Worm (Caenorhabditis elegans) whole organism, young adult: ENCODE data around the gene amx-1.

ENCODE experiments used
- B0019.2 ChIP-seq: fragments of 200-800 bp; sonication (Bioruptor generic); conservative IDR thresholded peaks from 2 replicates; pipeline ENCODE4 v1.3.6; 2022; ENCODE audit warnings: missing genetic modification reagents, missing genetic modification characterization, missing compliant biosample characterization
- B0035.1 ChIP-seq: sonication (generic microtip); optimal IDR thresholded peaks from 2 replicates; lab custom pipeline; 2016; ENCODE audit warnings: missing genetic modification characterization, mild to moderate bottlenecking, missing compliant biosample characterization, missing genotype, missing genetic modification reagents
- F10E7.11 ChIP-seq: sonication (generic microtip); optimal IDR thresholded peaks from 2 replicates; lab custom pipeline; 2017; ENCODE audit warnings: mild to moderate bottlenecking, missing genetic modification characterization, moderate library complexity, missing compliant biosample characterization
- F33H1.4 ChIP-seq: fragments of 200-800 bp; sonication (Bioruptor generic); IDR thresholded peaks from 2 replicates; pipeline ENCODE4 v1.3.6; 2022; ENCODE audit warnings: missing genetic modification reagents, missing genetic modification characterization, missing compliant biosample characterization
- F49E8.2 ChIP-seq: sonication (generic microtip); optimal IDR thresholded peaks from 3 replicates; lab custom pipeline; 2017; ENCODE audit warnings: missing genetic modification characterization, mild to moderate bottlenecking, missing compliant biosample characterization, antibody characterized with exemption, moderate library complexity; ENCODE audit not compliant: insufficient read depth
- K11D2.4 ChIP-seq: fragments of 200-800 bp; sonication (Bioruptor generic); IDR thresholded peaks from 2 replicates; pipeline ENCODE4 v1.3.6; 2022; ENCODE audit warnings: missing genetic modification reagents, missing genetic modification characterization, missing compliant biosample characterization
- Y53F4B.3 ChIP-seq: fragments of 200-800 bp; sonication (Bioruptor generic); IDR thresholded peaks from 2 replicates; pipeline ENCODE4 v1.3.6; 2022; ENCODE audit warnings: missing genetic modification reagents, missing genetic modification characterization, missing compliant biosample characterization
- Y67H2A.10 ChIP-seq: fragments of 200-800 bp; sonication (Bioruptor generic); conservative IDR thresholded peaks from 2 replicates; pipeline ENCODE4 v1.3.6; 2022; ENCODE audit warnings: missing genetic modification reagents, missing genetic modification characterization, missing compliant biosample characterization
- Y95B8A.8 ChIP-seq: fragments of 200-800 bp; sonication (Bioruptor generic); IDR thresholded peaks from 2 replicates; pipeline ENCODE4 v1.3.6; 2022; ENCODE audit warnings: missing genetic modification reagents, missing genetic modification characterization, missing compliant biosample characterization
- ZK185.1 ChIP-seq: sonication (generic microtip); optimal IDR thresholded peaks from 2 replicates; lab custom pipeline; 2016; ENCODE audit warnings: mild to moderate bottlenecking, missing genetic modification characterization, missing compliant biosample characterization; ENCODE audit not compliant: poor library complexity, severe bottlenecking
- akir-1 ChIP-seq: fragments of 200-800 bp; sonication (Bioruptor generic); optimal IDR thresholded peaks from 2 replicates; lab custom pipeline; 2018; ENCODE audit warnings: mild to moderate bottlenecking, missing genetic modification characterization, moderate library complexity, missing compliant biosample characterization
- aptf-3 ChIP-seq: fragments of 200-800 bp; sonication (Bioruptor generic); IDR thresholded peaks from 2 replicates; pipeline ENCODE4 v1.3.6; 2022; ENCODE audit warnings: missing genetic modification characterization, missing compliant biosample characterization
- athp-1 ChIP-seq: sonication (generic microtip); optimal IDR thresholded peaks from 2 replicates; lab custom pipeline; 2017; ENCODE audit warnings: mild to moderate bottlenecking, missing genetic modification characterization, missing compliant biosample characterization
- bed-1 ChIP-seq: fragments of 200-800 bp; sonication (Bioruptor generic); IDR thresholded peaks from 2 replicates; pipeline ENCODE4 v1.3.6; 2022; ENCODE audit warnings: missing genetic modification reagents, missing genetic modification characterization, missing compliant biosample characterization
- cebp-2 ChIP-seq: fragments of 200-800 bp; sonication (Bioruptor generic); IDR thresholded peaks from 2 replicates; pipeline ENCODE4 v1.3.6; 2022; ENCODE audit warnings: missing genetic modification characterization, missing compliant biosample characterization
- ceh-100 ChIP-seq: fragments of 200-800 bp; sonication (Bioruptor generic); IDR thresholded peaks from 2 replicates; pipeline ENCODE4 v1.3.6; 2022; ENCODE audit warnings: missing genetic modification reagents, missing genetic modification characterization, missing compliant biosample characterization
- ceh-40 ChIP-seq: fragments of 200-800 bp; sonication (Bioruptor generic); IDR thresholded peaks from 2 replicates; pipeline ENCODE4 v1.3.6; 2022; ENCODE audit warnings: missing genetic modification characterization, missing compliant biosample characterization
- ceh-79 ChIP-seq: sonication (generic microtip); optimal IDR thresholded peaks from 2 replicates; lab custom pipeline; 2017; ENCODE audit warnings: mild to moderate bottlenecking, missing genetic modification characterization, missing compliant biosample characterization
- die-1 ChIP-seq: sonication (generic microtip); optimal IDR thresholded peaks from 2 replicates; lab custom pipeline; 2016; ENCODE audit warnings: missing genotype, mild to moderate bottlenecking, missing genetic modification characterization, missing compliant biosample characterization
- dox-1 ChIP-seq: fragments of 200-800 bp; sonication (Bioruptor generic); IDR thresholded peaks from 2 replicates; pipeline ENCODE4 v1.3.6; 2022; ENCODE audit warnings: missing genetic modification reagents, missing genetic modification characterization, missing compliant biosample characterization
- egl-44 ChIP-seq: fragments of 200-800 bp; sonication (Bioruptor generic); IDR thresholded peaks from 2 replicates; pipeline ENCODE4 v1.3.6; 2022; ENCODE audit warnings: missing genetic modification reagents, missing genetic modification characterization, missing compliant biosample characterization
- egrh-3 ChIP-seq: fragments of 200-800 bp; sonication (Bioruptor generic); IDR thresholded peaks from 2 replicates; pipeline ENCODE4 v1.3.6; 2022; ENCODE audit warnings: missing genetic modification reagents, missing genetic modification characterization, missing compliant biosample characterization
- fkh-3 ChIP-seq: sonication (generic microtip); optimal IDR thresholded peaks from 2 replicates; lab custom pipeline; 2016; ENCODE audit warnings: mild to moderate bottlenecking, missing genetic modification characterization, missing compliant biosample characterization
- him-1 ChIP-seq: sonication (generic microtip); optimal IDR thresholded peaks from 2 replicates; lab custom pipeline; 2016; ENCODE audit warnings: missing genotype, missing genetic modification reagents, missing genetic modification characterization, missing compliant biosample characterization
- hmg-1.2 ChIP-seq: fragments of 200-800 bp; sonication (Bioruptor generic); IDR thresholded peaks from 2 replicates; pipeline ENCODE4 v1.3.6; 2022; ENCODE audit warnings: missing genetic modification reagents, missing genetic modification characterization, missing compliant biosample characterization
- hmg-20 ChIP-seq: fragments of 200-800 bp; sonication (Bioruptor generic); IDR thresholded peaks from 2 replicates; pipeline ENCODE4 v1.3.6; 2022; ENCODE audit warnings: missing genetic modification reagents, missing genetic modification characterization, missing compliant biosample characterization
- lag-1 ChIP-seq: fragments of 200-800 bp; sonication (Bioruptor generic); IDR thresholded peaks from 2 replicates; pipeline ENCODE4 v1.3.6; 2022; ENCODE audit warnings: missing genetic modification reagents, missing genetic modification characterization, missing compliant biosample characterization
- lin-26 ChIP-seq: fragments of 200-800 bp; sonication (Bioruptor generic); IDR thresholded peaks from 2 replicates; pipeline ENCODE4 v1.3.6; 2022; ENCODE audit warnings: missing genetic modification reagents, missing genetic modification characterization, missing compliant biosample characterization
- lsl-1 ChIP-seq: fragments of 200-800 bp; sonication (Bioruptor generic); optimal IDR thresholded peaks from 2 replicates; lab custom pipeline; 2018; ENCODE audit warnings: mild to moderate bottlenecking, missing genetic modification characterization, moderate library complexity, missing compliant biosample characterization
- madf-6 ChIP-seq: fragments of 200-800 bp; sonication (Bioruptor generic); IDR thresholded peaks from 2 replicates; pipeline ENCODE4 v1.3.6; 2022; ENCODE audit warnings: missing genetic modification reagents, missing genetic modification characterization, missing compliant biosample characterization
- madf-8 ChIP-seq: fragments of 200-800 bp; sonication (Bioruptor generic); conservative IDR thresholded peaks from 2 replicates; pipeline ENCODE4 v1.3.6; 2022; ENCODE audit warnings: missing genetic modification reagents, missing genetic modification characterization, missing compliant biosample characterization
- mxl-1 ChIP-seq: sonication (generic microtip); optimal IDR thresholded peaks from 2 replicates; lab custom pipeline; 2016; ENCODE audit warnings: missing genetic modification characterization, missing compliant biosample characterization
- nfya-2 ChIP-seq: fragments of 200-800 bp; sonication (Bioruptor generic); IDR thresholded peaks from 2 replicates; pipeline ENCODE4 v1.3.6; 2022; ENCODE audit warnings: missing genetic modification reagents, missing genetic modification characterization, missing compliant biosample characterization
- nfyb-1 ChIP-seq: fragments of 200-800 bp; sonication (Bioruptor generic); IDR thresholded peaks from 2 replicates; pipeline ENCODE4 v1.3.6; 2022; ENCODE audit warnings: missing genetic modification reagents, missing genetic modification characterization, missing compliant biosample characterization
- pbrm-1 ChIP-seq: fragments of 200-800 bp; sonication (Bioruptor generic); IDR thresholded peaks from 2 replicates; pipeline ENCODE4 v1.3.6; 2022; ENCODE audit warnings: missing genetic modification reagents, missing genetic modification characterization, missing compliant biosample characterization
- rcor-1 ChIP-seq: fragments of 200-800 bp; sonication (Bioruptor generic); IDR thresholded peaks from 2 replicates; pipeline ENCODE4 v1.3.6; 2022; ENCODE audit warnings: missing genetic modification reagents, missing genetic modification characterization, missing compliant biosample characterization
- repo-1 ChIP-seq: sonication (generic microtip); optimal IDR thresholded peaks from 2 replicates; lab custom pipeline; 2017; ENCODE audit warnings: mild to moderate bottlenecking, missing genetic modification characterization, missing compliant biosample characterization
- snpc-1.1 ChIP-seq: sonication (generic microtip); optimal IDR thresholded peaks from 2 replicates; lab custom pipeline; 2017; ENCODE audit warnings: missing genetic modification characterization, mild to moderate bottlenecking, missing compliant biosample characterization, antibody characterized with exemption, moderate library complexity, missing genotype, missing genetic modification reagents; ENCODE audit not compliant: insufficient read depth
- sptf-2 ChIP-seq: fragments of 200-800 bp; sonication (Bioruptor generic); optimal IDR thresholded peaks from 2 replicates; lab custom pipeline; 2018; ENCODE audit warnings: mild to moderate bottlenecking, missing genetic modification characterization, missing compliant biosample characterization
- tbx-9 ChIP-seq: sonication (generic microtip); optimal IDR thresholded peaks from 2 replicates; lab custom pipeline; 2016; ENCODE audit warnings: borderline replicate concordance, missing genetic modification characterization, inconsistent platforms, missing compliant biosample characterization
- ztf-22 ChIP-seq: fragments of 200-800 bp; sonication (Bioruptor generic); optimal IDR thresholded peaks from 2 replicates; lab custom pipeline; 2018; ENCODE audit warnings: mild to moderate bottlenecking, missing genetic modification characterization, moderate library complexity, missing compliant biosample characterization
- ztf-6 ChIP-seq: fragments of 200-800 bp; sonication (Bioruptor generic); IDR thresholded peaks from 2 replicates; pipeline ENCODE4 v1.3.6; 2022; ENCODE audit warnings: missing genetic modification reagents, missing genetic modification characterization, missing compliant biosample characterization

The amx-1 gene

DNA sequence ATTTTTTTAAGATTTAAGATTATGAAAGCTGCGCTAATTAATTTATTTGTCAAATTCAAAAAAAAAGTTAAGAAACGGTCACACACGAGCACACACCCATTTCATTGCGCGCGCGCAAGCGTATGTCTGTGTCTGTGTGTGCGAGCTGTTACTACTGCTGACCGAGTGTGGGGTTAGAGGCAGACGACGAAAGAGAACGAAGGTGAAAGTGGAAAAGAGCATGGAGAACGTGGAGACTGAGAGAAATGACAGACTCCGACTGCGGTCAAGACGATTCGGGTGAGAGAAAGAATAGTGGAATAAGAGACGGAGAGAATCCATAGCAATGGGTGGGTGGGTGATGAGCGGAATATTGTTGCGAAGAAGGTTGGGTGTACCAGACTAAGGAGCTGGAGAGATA is 2.1 kb upstream of the amx-1 start (continued):
- TF ChIP-seq rcor-1 (GFP tag; lab: Robert Waterston, UW) (peak; percentile 48), madf-6 (GFP tag; lab: Robert Waterston, UW) (0 out of 2 replicates have a peak, but pooled peaks have one; percentile 16)
- TF ChIP-seq, all 124 proteins: peak for 20

DNA sequence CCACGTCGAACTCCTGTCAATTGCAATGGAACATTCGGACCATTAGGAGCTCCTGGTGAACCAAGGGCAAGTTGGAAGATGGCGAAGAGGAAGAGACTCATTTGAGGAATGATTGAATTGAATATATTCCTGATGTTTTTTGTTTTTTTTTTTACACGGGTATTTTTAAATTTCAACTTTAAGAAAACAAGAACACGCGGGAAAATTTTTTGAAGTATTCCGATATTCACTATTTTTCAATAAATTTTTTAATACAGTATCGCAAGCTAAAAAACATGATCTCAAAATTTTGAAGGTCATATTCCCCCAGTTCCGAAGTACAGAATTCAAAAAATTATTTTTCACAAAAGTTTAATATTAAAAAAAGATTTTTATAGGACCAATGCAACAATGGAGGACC is 6.9 kb downstream of the amx-1 start, which contains the start of gene cnnm-5:
cnnm-5 (minus strand) TSS at position 101 of the 400 bp plus-strand sequence.
- no peak for TF ChIP-seq lag-1
- TF ChIP-seq mxl-1 = no peak

DNA sequence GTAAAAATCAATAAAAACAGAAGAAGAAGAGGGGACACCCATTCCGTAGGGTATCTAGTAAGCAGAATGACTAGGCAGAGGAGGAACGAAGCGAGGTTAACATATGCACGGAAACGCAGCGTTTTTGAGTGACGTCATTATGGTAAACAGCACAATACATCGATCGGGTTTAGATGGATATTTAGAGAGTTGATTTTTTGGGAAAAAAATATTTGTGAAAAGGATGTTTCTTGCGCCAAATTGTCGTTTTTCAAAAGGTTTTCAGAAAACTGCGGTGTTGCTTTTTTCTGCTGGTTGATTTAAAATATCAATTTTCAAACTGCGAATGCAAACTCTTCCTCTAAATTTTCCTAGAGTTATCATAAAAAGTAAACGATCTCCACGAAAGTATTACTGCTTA is 9.2 kb downstream of the amx-1 start, which contains the start of gene C36A4.10:
C36A4.10 (minus strand) TSS at position 101 of the 400 bp plus-strand sequence.
- no peak for TF ChIP-seq Y67H2A.10 (GFP tag; lab: Robert Waterston, UW)
- TF ChIP-seq F10E7.11 (tag; lab: Kevin White, UChicago) = no peak
- TF ChIP-seq sptf-2 (GFP tag; lab: Kevin White, UChicago) = no peak
- TF ChIP-seq hmg-20 = no peak
- no peak for TF ChIP-seq bed-1 (GFP tag; lab: Robert Waterston, UW)
- no peak for TF ChIP-seq ZK185.1
- TF ChIP-seq pbrm-1 (GFP tag; lab: Robert Waterston, UW) = no peak
- TF ChIP-seq nfyb-1 (GFP tag; lab: Robert Waterston, UW) = no peak
- no peak for TF ChIP-seq ceh-100 (GFP tag; lab: Robert Waterston, UW)
- TF ChIP-seq madf-6 (GFP tag; lab: Robert Waterston, UW) = no peak

ce11 chrIII:3831798-3832197 is 9.6 kb downstream of the amx-1 start:
- TF ChIP-seq ceh-79 = no peak
- no peak for TF ChIP-seq lag-1
- no peak for TF ChIP-seq nfya-2 (GFP tag; lab: Robert Waterston, UW)
- no peak for TF ChIP-seq K11D2.4 (GFP tag; lab: Robert Waterston, UW)
- no peak for TF ChIP-seq ztf-22
- TF ChIP-seq him-1 (tag; lab: Kevin White, UChicago) = no peak
- no peak for TF ChIP-seq dox-1 (GFP tag; lab: Robert Waterston, UW)
- no peak for TF ChIP-seq repo-1 (tag; lab: Kevin White, UChicago)
- no peak for TF ChIP-seq B0035.1 (tag; lab: Kevin White, UChicago)
- no peak for TF ChIP-seq ztf-6 (GFP tag; lab: Robert Waterston, UW)
- no peak for TF ChIP-seq hmg-1.2 (GFP tag; lab: Robert Waterston, UW)
- no peak for TF ChIP-seq akir-1 (GFP tag; lab: Kevin White, UChicago)
- TF ChIP-seq F33H1.4 (GFP tag; lab: Robert Waterston, UW) = no peak
- TF ChIP-seq cebp-2 (GFP tag; lab: Robert Waterston, UW) = no peak
- no peak for TF ChIP-seq athp-1
- no peak for TF ChIP-seq Y95B8A.8 (GFP tag; lab: Robert Waterston, UW)
- TF ChIP-seq egrh-3 (GFP tag; lab: Robert Waterston, UW) = no peak
- TF ChIP-seq madf-6 (GFP tag; lab: Robert Waterston, UW) = no peak
- TF ChIP-seq ceh-40 (GFP tag; lab: Robert Waterston, UW) = no peak
- no peak for TF ChIP-seq lsl-1 (GFP tag; lab: Kevin White, UChicago)

- TF ChIP-seq egl-44 (GFP tag; lab: Robert Waterston, UW) = no peak
- TF ChIP-seq madf-8 = no peak
- TF ChIP-seq tbx-9 (tag; lab: Kevin White, UChicago) = no peak
- no peak for TF ChIP-seq B0019.2 (GFP tag; lab: Robert Waterston, UW)
- no peak for TF ChIP-seq aptf-3 (GFP tag; lab: Robert Waterston, UW)
- no peak for TF ChIP-seq hmg-20
- TF ChIP-seq F49E8.2 = no peak
- TF ChIP-seq lsl-1 (GFP tag; lab: Kevin White, UChicago) = no peak
- no peak for TF ChIP-seq lin-26
- TF ChIP-seq B0035.1 (tag; lab: Kevin White, UChicago) = no peak
- TF ChIP-seq him-1 (tag; lab: Kevin White, UChicago) = no peak
- TF ChIP-seq snpc-1.1 (tag; lab: Kevin White, UChicago) = no peak
- no peak for TF ChIP-seq repo-1 (tag; lab: Kevin White, UChicago)
- TF ChIP-seq Y53F4B.3 (GFP tag; lab: Robert Waterston, UW) = no peak
- TF ChIP-seq fkh-3 (tag; lab: Kevin White, UChicago) = no peak
- no peak for TF ChIP-seq die-1
- no peak for TF ChIP-seq rcor-1 (GFP tag; lab: Robert Waterston, UW)
Observed at ce11 chrIII:3832291-3832690, 10.1 kb downstream of the amx-1 start, which contains the start of gene cyp-25A1. Gene cyp-25A1, plus strand, starts transcription at chrIII:3832591.
